Fruit fly (Drosophila melanogaster): Measurements from ENCODE around the gene TM9SF2.

TM9SF2 gene

DNA sequence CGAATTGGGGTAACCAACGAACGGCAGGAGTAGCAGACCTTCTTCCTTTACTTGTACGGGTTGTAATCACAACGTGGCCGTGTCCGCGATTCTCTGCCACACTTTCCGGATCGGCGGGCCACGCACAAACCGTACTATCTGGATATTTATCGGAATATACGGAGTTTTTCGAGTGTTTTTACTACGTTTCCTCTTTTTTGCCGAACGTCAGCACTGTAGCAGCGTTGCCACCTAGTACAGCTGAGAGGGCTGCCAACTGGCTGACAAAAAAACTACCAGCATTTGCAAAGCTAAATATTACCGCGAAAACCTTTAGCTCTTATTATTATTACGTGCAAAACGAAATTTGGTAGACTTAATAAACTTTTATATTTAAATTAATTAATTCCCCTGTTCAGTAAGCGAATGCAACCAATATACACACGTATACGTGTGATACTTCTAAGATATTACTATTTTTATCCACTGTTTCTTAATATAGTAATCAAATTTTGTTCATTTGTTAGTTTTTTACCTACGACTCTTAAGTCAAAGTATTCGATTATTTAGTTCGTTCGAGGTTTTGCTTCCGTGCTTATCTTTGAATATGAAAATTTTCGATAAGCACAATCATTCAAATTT is at the start of gene TM9SF2:
TSS of gene TM9SF2 (minus strand) at position 244 of the 621 bp plus-strand sequence.
- TF ChIP-seq Hey (tag; optimal IDR thresholded peaks at IDR 0.05), result no peak
- TF ChIP-seq CrebB (tag; optimal IDR thresholded peaks at IDR 0.05), result no peak
- peak in 1 of 2 experiments; percentile 68 for TF ChIP-seq crp (GFP tag; optimal IDR thresholded peaks at IDR 0.05)
- no peak for TF ChIP-seq CG8765 (GFP tag; IDR thresholded peaks at IDR 0.05)
- TF ChIP-seq sens-2 (GFP tag; IDR thresholded peaks at IDR 0.05), result 0 out of 2 replicates have a peak, but pooled peaks have one; percentile 8
- TF ChIP-seq twi (tag; optimal IDR thresholded peaks at IDR 0.05), result no peak
- no peak for TF ChIP-seq CG17912 (GFP tag; optimal IDR thresholded peaks at IDR 0.05)
- TF ChIP-seq chif (GFP tag; optimal IDR thresholded peaks at IDR 0.05), result peak in 1 of 2 experiments; percentile 2
- TF ChIP-seq CG4854 (GFP tag; optimal IDR thresholded peaks at IDR 0.05), result no peak
- TF ChIP-seq Dfd (GFP tag; optimal IDR thresholded peaks at IDR 0.05), result no peak
- TF ChIP-seq zen2 (GFP tag; IDR thresholded peaks at IDR 0.05; ENCODE audit: partially characterized antibody), result no peak
- TF ChIP-seq wdn (GFP tag; IDR thresholded peaks at IDR 0.05), result no peak
- TF ChIP-seq corto (GFP tag; optimal IDR thresholded peaks at IDR 0.05), result no peak
- peak; percentile 45; the same call in 1 of the 2 replicates for TF ChIP-seq vvl (GFP tag; IDR thresholded peaks at IDR 0.05)
- peak; percentile 6 for TF ChIP-seq CG1602 (GFP tag; optimal IDR thresholded peaks at IDR 0.05)
- TF ChIP-seq tap (tag; optimal IDR thresholded peaks at IDR 0.05), result no peak
- peak; percentile 36 for TF ChIP-seq CG17186 (GFP tag; optimal IDR thresholded peaks at IDR 0.05)
- TF ChIP-seq Myb (GFP tag; optimal IDR thresholded peaks at IDR 0.05), result no peak
- TF ChIP-seq CG16815 (GFP tag; optimal IDR thresholded peaks at IDR 0.05), result no peak
- TF ChIP-seq CG15011 (GFP tag; optimal IDR thresholded peaks at IDR 0.05), result no peak
- no peak for TF ChIP-seq CG10321 (GFP tag; IDR thresholded peaks at IDR 0.05)
- TF ChIP-seq CG14050 (GFP tag; IDR thresholded peaks at IDR 0.05), result no peak
- TF ChIP-seq CG31224 (GFP tag; IDR thresholded peaks at IDR 0.05), result 0 out of 2 replicates have a peak, but pooled peaks have one; percentile 28
- no peak for TF ChIP-seq CG33557 (GFP tag; optimal IDR thresholded peaks at IDR 0.05)
- no peak for TF ChIP-seq Dip2 (GFP tag; IDR thresholded peaks at IDR 0.05)
- TF ChIP-seq yki (optimal IDR thresholded peaks at IDR 0.05), result no peak
- peak; percentile 60 for TF ChIP-seq CoRest (tag; optimal IDR thresholded peaks at IDR 0.05)
- TF ChIP-seq tx (GFP tag; optimal IDR thresholded peaks at IDR 0.05), result no peak
- TF ChIP-seq bowl (GFP tag; IDR thresholded peaks at IDR 0.05), result no peak
- peak; percentile 7 for TF ChIP-seq dm (GFP tag; optimal IDR thresholded peaks at IDR 0.05)
- TF ChIP-seq CG10979 (tag; optimal IDR thresholded peaks at IDR 0.05), result no peak
- TF ChIP-seq ATbp (GFP tag; optimal IDR thresholded peaks at IDR 0.05), result no peak
- TF ChIP-seq jumu (GFP tag; optimal IDR thresholded peaks at IDR 0.05), result peak; percentile 18
- TF ChIP-seq inv (GFP tag; IDR thresholded peaks at IDR 0.05; ENCODE audit: partially characterized antibody), result no peak
- peak; percentile 7 for TF ChIP-seq az2 (GFP tag; optimal IDR thresholded peaks at IDR 0.05)
- TF ChIP-seq CG8944 (GFP tag; optimal IDR thresholded peaks at IDR 0.05), result peak; percentile 23
- TF ChIP-seq CG10267 (tag; optimal IDR thresholded peaks at IDR 0.05), result no peak
- no peak for TF ChIP-seq pb (GFP tag; optimal IDR thresholded peaks at IDR 0.05)
- TF ChIP-seq aop (GFP tag; IDR thresholded peaks at IDR 0.05), result no peak
- peak; percentile 17 for TF ChIP-seq Ets97D (GFP tag; optimal IDR thresholded peaks at IDR 0.05)
- no peak for TF ChIP-seq Doc3 (GFP tag; IDR thresholded peaks at IDR 0.05; ENCODE audit: partially characterized antibody)
- no peak for TF ChIP-seq org-1 (GFP tag; optimal IDR thresholded peaks at IDR 0.05)
- TF ChIP-seq Hr3 (GFP tag; optimal IDR thresholded peaks at IDR 0.05), result peak; percentile 35
- no peak for TF ChIP-seq CG10543 (GFP tag; optimal IDR thresholded peaks at IDR 0.05)
- TF ChIP-seq CG11695 (GFP tag; IDR thresholded peaks at IDR 0.05), result no peak
- no peak for TF ChIP-seq Six4 (GFP tag; optimal IDR thresholded peaks at IDR 0.05)
- TF ChIP-seq prd (optimal IDR thresholded peaks at IDR 0.05), result no peak
- peak; percentile 32; the same call in 2 of the 3 replicates for TF ChIP-seq prd (GFP tag; IDR thresholded peaks at IDR 0.05)
- TF ChIP-seq bigmax (GFP tag; optimal IDR thresholded peaks at IDR 0.05), result no peak
- no peak for TF ChIP-seq Sry-δ (GFP tag; optimal IDR thresholded peaks at IDR 0.05)
- TF ChIP-seq CG3065 (GFP tag; optimal IDR thresholded peaks at IDR 0.05), result no peak
